Fruit fly (Drosophila melanogaster) whole organism, embryonic: ENCODE results near the gene CG43998.

Experiments
- Atf6 ChIP-seq: fragments of 200-800 bp; sonication (Bioruptor generic); IDR thresholded peaks from 2 replicates; pipeline ENCODE4 v1.3.6; 2022; ENCODE audit warnings: missing biosample characterization, missing genetic modification characterization
- Bdp1 ChIP-seq: fragments of 200-800 bp; sonication (Bioruptor generic); optimal IDR thresholded peaks from 3 replicates; lab custom pipeline; 2016; ENCODE audit warnings: missing biosample characterization, missing genetic modification characterization
- CG10321 ChIP-seq: fragments of 200-800 bp; sonication (Bioruptor generic); IDR thresholded peaks from 2 replicates; pipeline ENCODE4 v1.3.6; 2022; ENCODE audit warnings: missing biosample characterization, missing genetic modification characterization
- CG10431 ChIP-seq: fragments of 200-800 bp; sonication (Bioruptor generic); optimal IDR thresholded peaks from 3 replicates; lab custom pipeline; 2018; ENCODE audit warnings: missing biosample characterization, mild to moderate bottlenecking, missing genetic modification characterization
- CG12104 ChIP-seq: fragments of 200-800 bp; sonication (Bioruptor generic); optimal IDR thresholded peaks from 3 replicates; lab custom pipeline; 2016; ENCODE audit warnings: missing biosample characterization, missing genetic modification characterization
- CG12236 ChIP-seq: fragments of 200-800 bp; sonication (Bioruptor generic); optimal IDR thresholded peaks from 2 replicates; lab custom pipeline; 2016; ENCODE audit warnings: missing biosample characterization, missing genetic modification characterization
- CG12299 ChIP-seq: fragments of 200-800 bp; sonication (Bioruptor generic); optimal IDR thresholded peaks from 2 replicates; lab custom pipeline; 2018; ENCODE audit warnings: missing biosample characterization, mild to moderate bottlenecking, missing genetic modification characterization
- CG12769 ChIP-seq: fragments of 200-800 bp; sonication (Bioruptor generic); optimal IDR thresholded peaks from 2 replicates; lab custom pipeline; 2019; ENCODE audit warnings: missing biosample characterization, mild to moderate bottlenecking, missing genetic modification characterization, moderate library complexity
- CG14667 ChIP-seq: fragments of 200-800 bp; sonication (Bioruptor generic); IDR thresholded peaks from 2 replicates; pipeline ENCODE4 v1.3.6; 2022; ENCODE audit warnings: missing biosample characterization, missing genetic modification characterization
- CG15011 ChIP-seq: fragments of 200-800 bp; sonication (Bioruptor generic); optimal IDR thresholded peaks from 3 replicates; lab custom pipeline; 2018; ENCODE audit warnings: missing biosample characterization, mild to moderate bottlenecking, missing genetic modification characterization
- CG15269 ChIP-seq: fragments of 200-800 bp; sonication (Bioruptor generic); optimal IDR thresholded peaks from 2 replicates; lab custom pipeline; 2018; ENCODE audit warnings: missing biosample characterization, mild to moderate bottlenecking, missing genetic modification characterization, moderate library complexity
- CG2199 ChIP-seq: fragments of 200-800 bp; sonication (Bioruptor generic); IDR thresholded peaks from 3 replicates; pipeline ENCODE4 v1.3.6; 2022; ENCODE audit warnings: missing biosample characterization, missing genetic modification characterization
- CG30431 ChIP-seq: fragments of 200-800 bp; sonication (Bioruptor generic); optimal IDR thresholded peaks from 2 replicates; lab custom pipeline; 2017; ENCODE audit warnings: missing biosample characterization, missing genetic modification characterization
- CG31365 ChIP-seq: fragments of 200-800 bp; sonication (Bioruptor generic); optimal IDR thresholded peaks from 2 replicates; lab custom pipeline; 2018; ENCODE audit warnings: missing biosample characterization, mild to moderate bottlenecking, missing genetic modification characterization
- CG31441 ChIP-seq: fragments of 200-800 bp; sonication (Bioruptor generic); IDR thresholded peaks from 2 replicates; pipeline ENCODE4 v1.3.6; 2022; ENCODE audit warnings: missing biosample characterization, missing genetic modification characterization
- CG33213 ChIP-seq: fragments of 200-800 bp; sonication (Bioruptor generic); optimal IDR thresholded peaks from 3 replicates; lab custom pipeline; 2016; ENCODE audit warnings: missing biosample characterization, missing genetic modification characterization
- CG4617 ChIP-seq: fragments of 200-800 bp; sonication (Bioruptor generic); optimal IDR thresholded peaks from 3 replicates; lab custom pipeline; 2016; ENCODE audit warnings: missing biosample characterization, missing genetic modification characterization, borderline replicate concordance
- CG5245 ChIP-seq: fragments of 200-800 bp; sonication (Bioruptor generic); optimal IDR thresholded peaks from 3 replicates; lab custom pipeline; 2016; ENCODE audit warnings: missing biosample characterization, missing genetic modification characterization
- CG7357 ChIP-seq: fragments of 200-800 bp; sonication (Bioruptor generic); IDR thresholded peaks from 3 replicates; pipeline ENCODE4 v1.3.6; 2022; ENCODE audit warnings: missing biosample characterization, missing genetic modification characterization
- CG7839 ChIP-seq: fragments of 200-800 bp; sonication (Bioruptor generic); optimal IDR thresholded peaks from 3 replicates; lab custom pipeline; 2018; ENCODE audit warnings: missing biosample characterization, mild to moderate bottlenecking, missing genetic modification characterization, moderate library complexity
- CG8290 ChIP-seq, 3 experiments: fragments of 200-800 bp; sonication (Bioruptor generic); optimal IDR thresholded peaks; 2 replicates each; lab custom pipeline; 2016 to 2019; ENCODE audit warnings: missing biosample characterization in 3 of 3, missing genetic modification characterization in 3 of 3, mild to moderate bottlenecking in 2 of 3, moderate library complexity in 1 of 3
- CG8359 ChIP-seq: fragments of 200-800 bp; sonication (Bioruptor generic); optimal IDR thresholded peaks from 2 replicates; lab custom pipeline; 2017; ENCODE audit warnings: missing biosample characterization, mild to moderate bottlenecking, missing genetic modification characterization, borderline replicate concordance
- CG9797 ChIP-seq: fragments of 200-800 bp; sonication (Bioruptor generic); optimal IDR thresholded peaks from 3 replicates; lab custom pipeline; 2018; ENCODE audit warnings: missing biosample characterization, mild to moderate bottlenecking, missing genetic modification characterization
- D ChIP-seq, 2 experiments: fragments of 200-800 bp in 1 of 2; fragments of >200 bp in 1 of 2; sonication (Bioruptor generic) in 1 of 2; optimal IDR thresholded peaks; 2 replicates in 1 of 2; 3 replicates in 1 of 2; lab custom pipeline; 2017; ENCODE audit warnings: mild to moderate bottlenecking in 1 of 2, missing biosample characterization in 1 of 2, missing genetic modification characterization in 1 of 2, missing genetic modification reagents in 1 of 2
- Doc2 ChIP-seq: fragments of 200-800 bp; sonication (Bioruptor generic); IDR thresholded peaks from 2 replicates; pipeline ENCODE4 v1.3.6; 2022; ENCODE audit warnings: missing biosample characterization, missing genetic modification characterization
- Fer2 ChIP-seq: fragments of 200-800 bp; sonication (Bioruptor generic); optimal IDR thresholded peaks from 2 replicates; lab custom pipeline; 2018; ENCODE audit warnings: missing biosample characterization, mild to moderate bottlenecking, missing genetic modification characterization, moderate library complexity
- HLHmδ ChIP-seq: fragments of 200-800 bp; sonication (Bioruptor generic); optimal IDR thresholded peaks from 2 replicates; lab custom pipeline; 2018; ENCODE audit warnings: missing biosample characterization, mild to moderate bottlenecking, missing genetic modification characterization, moderate library complexity
- Hr3 ChIP-seq: fragments of 200-800 bp; sonication (Bioruptor generic); optimal IDR thresholded peaks from 3 replicates; lab custom pipeline; 2016; ENCODE audit warnings: missing biosample characterization, missing genetic modification characterization
- Hsf ChIP-seq: fragments of 200-800 bp; sonication (Bioruptor generic); optimal IDR thresholded peaks from 3 replicates; lab custom pipeline; 2016; ENCODE audit warnings: missing biosample characterization, missing genetic modification characterization
- Lpt ChIP-seq: fragments of >200 bp; optimal IDR thresholded peaks from 2 replicates; lab custom pipeline; 2018; ENCODE audit warnings: missing biosample characterization, missing genetic modification characterization
- MESR4 ChIP-seq: fragments of 200-800 bp; sonication (Bioruptor generic); optimal IDR thresholded peaks from 2 replicates; lab custom pipeline; 2018; ENCODE audit warnings: missing biosample characterization, mild to moderate bottlenecking, missing genetic modification characterization, moderate library complexity
- Med ChIP-seq: fragments of 200-800 bp; sonication (Bioruptor generic); peaks from one replicate; lab custom pipeline; 2016; ENCODE audit warnings: missing biosample characterization, missing genetic modification characterization, mild to moderate bottlenecking, inconsistent platforms, moderate library complexity
- Meics ChIP-seq: fragments of 200-800 bp; sonication (Bioruptor generic); optimal IDR thresholded peaks from 2 replicates; lab custom pipeline; 2017; ENCODE audit warnings: missing biosample characterization, mild to moderate bottlenecking, missing genetic modification characterization
- Nf-YA ChIP-seq: fragments of 200-800 bp; sonication (Bioruptor generic); IDR thresholded peaks from 2 replicates; pipeline ENCODE4 v1.3.6; 2022; ENCODE audit warnings: missing biosample characterization, missing genetic modification characterization
- Nf-YC ChIP-seq: fragments of 200-800 bp; optimal IDR thresholded peaks from 3 replicates; lab custom pipeline; 2019; ENCODE audit warnings: missing biosample characterization, mild to moderate bottlenecking, missing genetic modification characterization, moderate library complexity
- Pdp1 ChIP-seq, 2 experiments: fragments of 200-800 bp; sonication (Bioruptor generic); optimal IDR thresholded peaks; 3 replicates each; lab custom pipeline; 2016; ENCODE audit warnings: missing biosample characterization in 2 of 2, missing genetic modification characterization in 2 of 2, mild to moderate bottlenecking in 1 of 2, moderate library complexity in 1 of 2
- Ptx1 ChIP-seq: fragments of 200-800 bp; sonication (Bioruptor generic); IDR thresholded peaks from 2 replicates; pipeline ENCODE4 v1.3.6; 2022; ENCODE audit warnings: missing biosample characterization, missing genetic modification characterization
- Side ChIP-seq: fragments of 200-800 bp; sonication (Bioruptor generic); optimal IDR thresholded peaks from 2 replicates; lab custom pipeline; 2016; ENCODE audit warnings: missing biosample characterization, missing genetic modification characterization
- Stat92E ChIP-seq, 3 experiments: fragments of >200 bp in 2 of 3; fragments of 200-800 bp in 1 of 3; sonication (Bioruptor generic) in 1 of 3; optimal IDR thresholded peaks; 2 replicates each; lab custom pipeline; 2017 to 2019; ENCODE audit warnings: missing biosample characterization in 3 of 3, missing genetic modification characterization in 3 of 3, mild to moderate bottlenecking in 1 of 3, moderate library complexity in 1 of 3
- ab ChIP-seq: fragments of 200-800 bp; sonication (Bioruptor generic); optimal IDR thresholded peaks from 2 replicates; lab custom pipeline; 2016; ENCODE audit warnings: missing biosample characterization, missing genetic modification characterization
- al ChIP-seq: fragments of 200-800 bp; sonication (Bioruptor generic); IDR thresholded peaks from 2 replicates; pipeline ENCODE4 v1.3.6; 2022; ENCODE audit warnings: missing biosample characterization, missing genetic modification characterization
- ara ChIP-seq: fragments of 200-800 bp; sonication (Bioruptor generic); IDR thresholded peaks from 2 replicates; pipeline ENCODE4 v1.3.6; 2022; ENCODE audit warnings: missing biosample characterization, missing genetic modification characterization
- bigmax ChIP-seq: fragments of 200-800 bp; sonication (Bioruptor generic); optimal IDR thresholded peaks from 2 replicates; lab custom pipeline; 2018; ENCODE audit warnings: missing biosample characterization, mild to moderate bottlenecking, missing genetic modification characterization
- da ChIP-seq: fragments of 200-800 bp; sonication (Bioruptor generic); optimal IDR thresholded peaks from 2 replicates; lab custom pipeline; 2016; ENCODE audit warnings: missing biosample characterization, missing genetic modification characterization
- dimm ChIP-seq: fragments of 200-800 bp; sonication (Bioruptor generic); IDR thresholded peaks from 2 replicates; pipeline ENCODE4 v1.3.6; 2022; ENCODE audit warnings: missing biosample characterization, missing genetic modification characterization
- gfzf ChIP-seq: fragments of 200-800 bp; sonication (Bioruptor generic); optimal IDR thresholded peaks from 2 replicates; lab custom pipeline; 2016; ENCODE audit warnings: missing biosample characterization, mild to moderate bottlenecking, missing genetic modification characterization, moderate library complexity
- run ChIP-seq: fragments of 200-800 bp; sonication (Bioruptor generic); optimal IDR thresholded peaks from 3 replicates; lab custom pipeline; 2018; ENCODE audit warnings: missing biosample characterization, mild to moderate bottlenecking, missing genetic modification characterization
- slbo ChIP-seq: fragments of 200-800 bp; sonication (Bioruptor generic); IDR thresholded peaks from 2 replicates; pipeline ENCODE4 v1.3.6; 2022; ENCODE audit warnings: missing biosample characterization, missing genetic modification characterization
- stwl ChIP-seq: fragments of 200-800 bp; sonication (Bioruptor generic); optimal IDR thresholded peaks from 3 replicates; lab custom pipeline; 2018; ENCODE audit warnings: missing biosample characterization, mild to moderate bottlenecking, missing genetic modification characterization, moderate library complexity
- unc-4 ChIP-seq: fragments of 200-800 bp; sonication (Bioruptor generic); IDR thresholded peaks from 2 replicates; pipeline ENCODE4 v1.3.6; 2022; ENCODE audit warnings: missing biosample characterization, missing genetic modification characterization; ENCODE audit not compliant: partially characterized antibody

Gene CG43998

dm6 chr3R:23969449-23969848 is 40.6 kb upstream of the CG43998 start (continued):
- TF ChIP-seq Hsf (GFP tag; lab: Kevin White, UChicago): no peak
- TF ChIP-seq bigmax (GFP tag; lab: Kevin White, UChicago): no peak
- no peak for TF ChIP-seq ab
- TF ChIP-seq unc-4 (GFP tag; lab: Robert Waterston, UW): no peak
- TF ChIP-seq CG12236 (GFP tag; lab: Kevin White, UChicago): no peak
- TF ChIP-seq MESR4 (GFP tag; lab: Kevin White, UChicago): no peak
- TF ChIP-seq CG5245 (GFP tag; lab: Kevin White, UChicago): no peak
- TF ChIP-seq CG15011 (GFP tag; lab: Kevin White, UChicago): no peak
- no peak for TF ChIP-seq CG10321 (GFP tag; lab: Robert Waterston, UW)
- peak; percentile 52; the same call in 2 of the 3 replicates for TF ChIP-seq CG7357 (GFP tag; lab: Robert Waterston, UW)
- TF ChIP-seq ara (GFP tag; lab: Robert Waterston, UW): no peak
- TF ChIP-seq CG12769 (tag; lab: Kevin White, UChicago): no peak
- no peak for TF ChIP-seq CG33213 (GFP tag; lab: Kevin White, UChicago)
- TF ChIP-seq Atf6 (GFP tag; lab: Robert Waterston, UW): peak; percentile 66
- TF ChIP-seq Doc2 (GFP tag; lab: Robert Waterston, UW): no peak
- TF ChIP-seq D (optimal IDR thresholded peaks at IDR 0.05; lab: Kevin White, UChicago): no peak
- TF ChIP-seq D (GFP tag; optimal IDR thresholded peaks at IDR 0.05; lab: Kevin White, UChicago): no peak
- TF ChIP-seq CG4617 (GFP tag; lab: Kevin White, UChicago): no peak
- TF ChIP-seq CG2199 (GFP tag; lab: Robert Waterston, UW): no peak
- TF ChIP-seq Nf-YA (GFP tag; lab: Robert Waterston, UW): peak; percentile 58
- TF ChIP-seq Bdp1 (GFP tag; lab: Kevin White, UChicago): no peak
- peak; percentile 46 for TF ChIP-seq Fer2 (tag; lab: Kevin White, UChicago)
- peak; percentile 75 for TF ChIP-seq CG15269 (tag; lab: Kevin White, UChicago)
- no peak for TF ChIP-seq Side (GFP tag; lab: Kevin White, UChicago)
- no peak for TF ChIP-seq CG9797 (GFP tag; lab: Kevin White, UChicago)
- TF ChIP-seq HLHmδ (GFP tag; lab: Kevin White, UChicago): no peak
- no peak for TF ChIP-seq CG31365 (tag; lab: Kevin White, UChicago)
- no peak for TF ChIP-seq CG10431 (GFP tag; lab: Kevin White, UChicago)
- TF ChIP-seq slbo (GFP tag; lab: Robert Waterston, UW): peak; percentile 66
- TF ChIP-seq Med: peak; percentile 65
- peak; percentile 20 for TF ChIP-seq CG12299
- no peak for TF ChIP-seq stwl (tag; lab: Kevin White, UChicago)
- TF ChIP-seq al (GFP tag; lab: Robert Waterston, UW): peak; percentile 56
- TF ChIP-seq gfzf (GFP tag; lab: Kevin White, UChicago): no peak
- no peak for TF ChIP-seq CG8359 (GFP tag; lab: Kevin White, UChicago)
- peak; percentile 79 for TF ChIP-seq Ptx1 (GFP tag; lab: Robert Waterston, UW)
- no peak for TF ChIP-seq da (GFP tag; lab: Kevin White, UChicago)
- peak; percentile 21 for TF ChIP-seq run (tag; lab: Kevin White, UChicago)
- peak; percentile 33 for TF ChIP-seq Hr3 (GFP tag; lab: Kevin White, UChicago)
- no peak for TF ChIP-seq Pdp1 (GFP tag; optimal IDR thresholded peaks at IDR 0.05; lab: Kevin White, UChicago)
- no peak for TF ChIP-seq Lpt (GFP tag; lab: Kevin White, UChicago)
- TF ChIP-seq Nf-YC (tag; lab: Kevin White, UChicago): peak; percentile 62
- peak; percentile 67 for TF ChIP-seq CG7839 (tag; lab: Kevin White, UChicago)
- peak; percentile 17 for TF ChIP-seq CG12104 (GFP tag; lab: Kevin White, UChicago)
- TF ChIP-seq CG30431: no peak
- no peak for TF ChIP-seq CG8290 (GFP tag; optimal IDR thresholded peaks at IDR 0.05; lab: Kevin White, UChicago)
- TF ChIP-seq CG8290 (tag; optimal IDR thresholded peaks at IDR 0.05; lab: Kevin White, UChicago): no peak
- 0 out of 2 replicates have a peak, but pooled peaks have one; percentile 45 for TF ChIP-seq CG14667 (GFP tag; lab: Robert Waterston, UW)
- no peak for TF ChIP-seq dimm (GFP tag; lab: Robert Waterston, UW)
- TF ChIP-seq Meics (GFP tag; lab: Kevin White, UChicago): peak; percentile 41
- no peak for TF ChIP-seq Stat92E (GFP tag; optimal IDR thresholded peaks at IDR 0.05; lab: Kevin White, UChicago)
- TF ChIP-seq CG31441: peak; percentile 61
